Fruit fly (Drosophila melanogaster) whole organism, embryonic: ENCODE measurements around the gene Unr.

Experiments used
- Ada2b ChIP-seq: fragments of 200-800 bp; sonication (Bioruptor generic); IDR thresholded peaks from 2 replicates; pipeline ENCODE4 v1.3.6; 2022; ENCODE audit warnings: missing biosample characterization, missing genetic modification characterization
- Atf3 ChIP-seq: fragments of 200-800 bp; sonication (Bioruptor generic); optimal IDR thresholded peaks from 3 replicates; lab custom pipeline; 2016; ENCODE audit warnings: missing biosample characterization, missing genetic modification characterization
- B-H1 ChIP-seq: fragments of 200-800 bp; sonication (Bioruptor generic); IDR thresholded peaks from 3 replicates; pipeline ENCODE4 v1.3.6; 2022; ENCODE audit warnings: missing biosample characterization, missing genetic modification characterization
- CG11093 ChIP-seq: fragments of 200-800 bp; sonication (Bioruptor generic); IDR thresholded peaks from 3 replicates; pipeline ENCODE4 v1.3.6; 2022; ENCODE audit warnings: missing biosample characterization, missing genetic modification characterization
- CG13624 ChIP-seq: fragments of 200-800 bp; sonication (Bioruptor generic); optimal IDR thresholded peaks from 2 replicates; lab custom pipeline; 2016; ENCODE audit warnings: missing biosample characterization, missing genetic modification characterization
- CG15696 ChIP-seq: fragments of 200-800 bp; sonication (Bioruptor generic); optimal IDR thresholded peaks from 2 replicates; lab custom pipeline; 2019; ENCODE audit warnings: missing biosample characterization, mild to moderate bottlenecking, missing genetic modification characterization, moderate library complexity
- CG18011 ChIP-seq: fragments of 200-800 bp; sonication (Bioruptor generic); optimal IDR thresholded peaks from 2 replicates; lab custom pipeline; 2017; ENCODE audit warnings: missing biosample characterization, missing genetic modification characterization, mild to moderate bottlenecking, moderate library complexity, missing genotype
- CG18764 ChIP-seq: fragments of 200-800 bp; sonication (Bioruptor generic); optimal IDR thresholded peaks from 3 replicates; lab custom pipeline; 2016; ENCODE audit warnings: missing biosample characterization, missing genetic modification characterization
- CG30431 ChIP-seq: fragments of 200-800 bp; sonication (Bioruptor generic); optimal IDR thresholded peaks from 2 replicates; lab custom pipeline; 2017; ENCODE audit warnings: missing biosample characterization, missing genetic modification characterization
- CG32532 ChIP-seq: fragments of 200-800 bp; sonication (Bioruptor generic); IDR thresholded peaks from 2 replicates; pipeline ENCODE4 v1.3.6; 2022; ENCODE audit warnings: missing biosample characterization, missing genetic modification characterization
- CG4282 ChIP-seq: fragments of 200-800 bp; sonication (Bioruptor generic); optimal IDR thresholded peaks from 2 replicates; lab custom pipeline; 2016; ENCODE audit warnings: missing biosample characterization, missing genetic modification characterization
- CG4820 ChIP-seq: fragments of 200-800 bp; sonication (Bioruptor generic); optimal IDR thresholded peaks from 3 replicates; lab custom pipeline; 2016; ENCODE audit warnings: missing biosample characterization, missing genetic modification characterization
- CG6254 ChIP-seq: fragments of 200-800 bp; sonication (Bioruptor generic); optimal IDR thresholded peaks from 3 replicates; lab custom pipeline; 2017; ENCODE audit warnings: mild to moderate bottlenecking, missing biosample characterization, missing genetic modification reagents, missing genetic modification characterization
- CG8388 ChIP-seq: fragments of 200-800 bp; sonication (Bioruptor generic); optimal IDR thresholded peaks from 2 replicates; lab custom pipeline; 2019; ENCODE audit warnings: missing biosample characterization, mild to moderate bottlenecking, missing genetic modification characterization, moderate library complexity
- CG8944 ChIP-seq: fragments of 200-800 bp; sonication (Bioruptor generic); optimal IDR thresholded peaks from 3 replicates; lab custom pipeline; 2016; ENCODE audit warnings: missing biosample characterization, missing genetic modification characterization
- Dfd ChIP-seq, 2 experiments: fragments of >200 bp; optimal IDR thresholded peaks; 2 replicates each; lab custom pipeline; 2017; ENCODE audit warnings: missing biosample characterization in 2 of 2, missing genetic modification characterization in 2 of 2
- E2f2 ChIP-seq: fragments of 200-800 bp; sonication (Bioruptor generic); IDR thresholded peaks from 2 replicates; pipeline ENCODE4 v1.3.6; 2022; ENCODE audit warnings: missing biosample characterization, missing genetic modification characterization
- ERR ChIP-seq: fragments of 200-800 bp; sonication (Bioruptor generic); optimal IDR thresholded peaks from 2 replicates; lab custom pipeline; 2016; ENCODE audit warnings: missing biosample characterization, missing genetic modification characterization
- Hmr ChIP-seq: fragments of 200-800 bp; sonication (Bioruptor generic); optimal IDR thresholded peaks from 3 replicates; lab custom pipeline; 2017; ENCODE audit warnings: mild to moderate bottlenecking, missing biosample characterization, missing genetic modification reagents, missing genetic modification characterization
- Hsf ChIP-seq: fragments of 200-800 bp; sonication (Bioruptor generic); optimal IDR thresholded peaks from 3 replicates; lab custom pipeline; 2016; ENCODE audit warnings: missing biosample characterization, missing genetic modification characterization
- Nf-YA ChIP-seq: fragments of 200-800 bp; sonication (Bioruptor generic); IDR thresholded peaks from 2 replicates; pipeline ENCODE4 v1.3.6; 2022; ENCODE audit warnings: missing biosample characterization, missing genetic modification characterization
- Sox100B ChIP-seq: fragments of 200-800 bp; sonication (Bioruptor generic); optimal IDR thresholded peaks from 3 replicates; lab custom pipeline; 2018; ENCODE audit warnings: missing biosample characterization, mild to moderate bottlenecking, missing genetic modification characterization
- Usf ChIP-seq: fragments of 200-800 bp; sonication (Bioruptor generic); optimal IDR thresholded peaks from 2 replicates; lab custom pipeline; 2017; ENCODE audit warnings: missing genotype, missing biosample characterization, missing genetic modification characterization
- Xbp1 ChIP-seq: fragments of 200-800 bp; sonication (Bioruptor generic); optimal IDR thresholded peaks from 3 replicates; lab custom pipeline; 2016; ENCODE audit warnings: missing biosample characterization, mild to moderate bottlenecking, missing genetic modification characterization
- Xrp1 ChIP-seq: fragments of 200-800 bp; sonication (Bioruptor generic); IDR thresholded peaks from 2 replicates; pipeline ENCODE4 v1.3.6; 2022; ENCODE audit warnings: missing biosample characterization, missing genetic modification characterization
- YL-1 ChIP-seq: fragments of 200-800 bp; sonication (Bioruptor generic); optimal IDR thresholded peaks from 3 replicates; lab custom pipeline; 2017; ENCODE audit warnings: missing biosample characterization, mild to moderate bottlenecking, missing genetic modification characterization
- ab ChIP-seq: fragments of 200-800 bp; sonication (Bioruptor generic); optimal IDR thresholded peaks from 2 replicates; lab custom pipeline; 2016; ENCODE audit warnings: missing biosample characterization, missing genetic modification characterization
- ap ChIP-seq: fragments of 200-800 bp; sonication (Bioruptor generic); IDR thresholded peaks from 2 replicates; pipeline ENCODE4 v1.3.6; 2022; ENCODE audit warnings: missing biosample characterization, missing genetic modification characterization
- ash1 ChIP-seq: fragments of 200-800 bp; sonication (Bioruptor generic); optimal IDR thresholded peaks from 2 replicates; lab custom pipeline; 2018; ENCODE audit warnings: missing biosample characterization, mild to moderate bottlenecking, missing genetic modification characterization
- ato ChIP-seq: fragments of 200-800 bp; sonication (Bioruptor generic); IDR thresholded peaks from 2 replicates; pipeline ENCODE4 v1.3.6; 2022; ENCODE audit warnings: missing biosample characterization, missing genetic modification characterization; ENCODE audit not compliant: partially characterized antibody
- az2 ChIP-seq: fragments of 200-800 bp; sonication (Bioruptor generic); optimal IDR thresholded peaks from 3 replicates; lab custom pipeline; 2016; ENCODE audit warnings: missing biosample characterization, missing genetic modification characterization
- bbx ChIP-seq: fragments of 200-800 bp; sonication (Bioruptor generic); IDR thresholded peaks from 2 replicates; pipeline ENCODE4 v1.3.6; 2022; ENCODE audit warnings: missing biosample characterization, missing genetic modification characterization; ENCODE audit not compliant: partially characterized antibody
- cas ChIP-seq: fragments of 200-800 bp; sonication (Bioruptor generic); IDR thresholded peaks from 2 replicates; pipeline ENCODE4 v1.3.6; 2022; ENCODE audit warnings: missing biosample characterization, missing genetic modification characterization
- chif ChIP-seq, 2 experiments: fragments of 200-800 bp; sonication (Bioruptor generic); optimal IDR thresholded peaks; 3 replicates each; lab custom pipeline; 2016; ENCODE audit warnings: missing biosample characterization in 2 of 2, missing genetic modification characterization in 2 of 2
- ci ChIP-seq: fragments of 200-800 bp; sonication (Bioruptor generic); IDR thresholded peaks from 3 replicates; pipeline ENCODE4 v1.3.6; 2022; ENCODE audit warnings: missing biosample characterization, missing genetic modification characterization
- dmrt11E ChIP-seq: fragments of 200-800 bp; sonication (Bioruptor generic); optimal IDR thresholded peaks from 3 replicates; lab custom pipeline; 2018; ENCODE audit warnings: missing biosample characterization, mild to moderate bottlenecking, missing genetic modification characterization, moderate library complexity
- fd3F ChIP-seq: fragments of 200-800 bp; sonication (Bioruptor generic); optimal IDR thresholded peaks from 2 replicates; lab custom pipeline; 2018; ENCODE audit warnings: missing biosample characterization, mild to moderate bottlenecking, missing genetic modification characterization, moderate library complexity
- fd64A ChIP-seq: fragments of 200-800 bp; sonication (Bioruptor generic); optimal IDR thresholded peaks from 3 replicates; lab custom pipeline; 2018; ENCODE audit warnings: missing biosample characterization, mild to moderate bottlenecking, missing genetic modification characterization
- gem ChIP-seq: fragments of 200-800 bp; sonication (Bioruptor generic); optimal IDR thresholded peaks from 2 replicates; lab custom pipeline; 2019; ENCODE audit warnings: missing biosample characterization, mild to moderate bottlenecking, missing genetic modification characterization, moderate library complexity
- insv ChIP-seq, 2 experiments: fragments of 200-800 bp; sonication (Bioruptor generic); optimal IDR thresholded peaks; 3 replicates each; lab custom pipeline; 2016 to 2018; ENCODE audit warnings: missing biosample characterization in 2 of 2, missing genetic modification characterization in 2 of 2
- jigr1 ChIP-seq: fragments of 200-800 bp; sonication (Bioruptor generic); IDR thresholded peaks from 3 replicates; pipeline ENCODE4 v1.3.6; 2022; ENCODE audit warnings: missing biosample characterization, missing genetic modification characterization
- kni ChIP-seq: fragments of 200-800 bp; sonication (Bioruptor generic); optimal IDR thresholded peaks from 3 replicates; lab custom pipeline; 2017; ENCODE audit warnings: mild to moderate bottlenecking, missing biosample characterization, missing genetic modification reagents, missing genetic modification characterization
- knrl ChIP-seq: fragments of 200-800 bp; sonication (Bioruptor generic); IDR thresholded peaks from 3 replicates; pipeline ENCODE4 v1.3.6; 2022; ENCODE audit warnings: missing biosample characterization, missing genetic modification characterization; ENCODE audit not compliant: partially characterized antibody
- lilli ChIP-seq: fragments of 200-800 bp; sonication (Bioruptor generic); optimal IDR thresholded peaks from 3 replicates; lab custom pipeline; 2016; ENCODE audit warnings: missing biosample characterization, missing genetic modification characterization
- oc ChIP-seq: fragments of 200-800 bp; sonication (Bioruptor generic); optimal IDR thresholded peaks from 2 replicates; lab custom pipeline; 2018; ENCODE audit warnings: missing biosample characterization, mild to moderate bottlenecking, missing genetic modification characterization, moderate library complexity
- sens ChIP-seq: fragments of 200-800 bp; sonication (Bioruptor generic); peaks from one replicate; lab custom pipeline; 2016; ENCODE audit warnings: missing biosample characterization, missing genetic modification characterization
- sna ChIP-seq: fragments of 200-800 bp; sonication (Bioruptor generic); IDR thresholded peaks from 2 replicates; pipeline ENCODE4 v1.3.6; 2022; ENCODE audit warnings: missing biosample characterization, missing genetic modification characterization; ENCODE audit not compliant: partially characterized antibody
- ssp ChIP-seq: fragments of 200-800 bp; sonication (Bioruptor generic); IDR thresholded peaks from 2 replicates; pipeline ENCODE4 v1.3.6; 2022; ENCODE audit warnings: missing biosample characterization, missing genetic modification characterization

Unr gene

dm6 chr3L:8440771-8441549 is 1.2 kb downstream of the Unr start (continued):
- TF ChIP-seq YL-1 (GFP tag; lab: Kevin White, UChicago) (no peak), kni (GFP tag; lab: Kevin White, UChicago) (no peak), Nf-YA (GFP tag; lab: Robert Waterston, UW) (no peak)
- TF ChIP-seq, all 482 proteins: peak for 119

- TF ChIP-seq fd64A = no peak
- no peak for TF ChIP-seq CG8944 (GFP tag; lab: Kevin White, UChicago)
- TF ChIP-seq cas (GFP tag; lab: Robert Waterston, UW) = no peak
- TF ChIP-seq B-H1 (GFP tag; lab: Robert Waterston, UW) = no peak
- no peak for TF ChIP-seq CG30431 (GFP tag; lab: Kevin White, UChicago)
- TF ChIP-seq sna (GFP tag; lab: Robert Waterston, UW) = no peak
- no peak for TF ChIP-seq ERR (GFP tag; lab: Kevin White, UChicago)
- TF ChIP-seq lilli (GFP tag; lab: Kevin White, UChicago) = no peak
- no peak for TF ChIP-seq oc (tag; lab: Kevin White, UChicago)
- TF ChIP-seq CG4282 = no peak
- TF ChIP-seq gem (tag; lab: Kevin White, UChicago) = peak; percentile 53
- TF ChIP-seq Usf = no peak
- TF ChIP-seq Ada2b (GFP tag; lab: Robert Waterston, UW) = no peak
- peak; percentile 7; the same call in 1 of the 2 replicates for TF ChIP-seq Xrp1
- TF ChIP-seq ci (GFP tag; lab: Robert Waterston, UW) = no peak
- TF ChIP-seq CG18764 (GFP tag; lab: Kevin White, UChicago) = no peak
- peak; percentile 10; the same call in 1 of the 3 replicates for TF ChIP-seq CG11093
- no peak for TF ChIP-seq kni (GFP tag; lab: Kevin White, UChicago)
- peak; percentile 11 for TF ChIP-seq az2 (GFP tag; lab: Kevin White, UChicago)
- TF ChIP-seq sens (GFP tag; lab: Kevin White, UChicago) = peak; percentile 74
- no peak for TF ChIP-seq CG18011
- no peak for TF ChIP-seq Atf3 (GFP tag; lab: Kevin White, UChicago)
- no peak for TF ChIP-seq knrl
- no peak for TF ChIP-seq Xbp1 (GFP tag; lab: Kevin White, UChicago)
- no peak for TF ChIP-seq ash1 (GFP tag; lab: Kevin White, UChicago)
- no peak for TF ChIP-seq fd3F
- TF ChIP-seq dmrt11E (tag; lab: Kevin White, UChicago) = no peak
- no peak for TF ChIP-seq Hsf (GFP tag; lab: Kevin White, UChicago)
- TF ChIP-seq CG4820 (GFP tag; lab: Kevin White, UChicago) = no peak
- TF ChIP-seq CG15696 (tag; lab: Kevin White, UChicago) = no peak
- TF ChIP-seq CG6254 (GFP tag; lab: Kevin White, UChicago) = no peak
- no peak for TF ChIP-seq CG13624 (GFP tag; lab: Kevin White, UChicago)
- no peak for TF ChIP-seq Dfd (GFP tag; optimal IDR thresholded peaks at IDR 0.05; lab: Kevin White, UChicago)
- no peak for TF ChIP-seq E2f2 (GFP tag; lab: Robert Waterston, UW)
- no peak for TF ChIP-seq bbx (GFP tag; lab: Robert Waterston, UW)
- no peak for TF ChIP-seq Hmr
- TF ChIP-seq Sox100B (GFP tag; lab: Kevin White, UChicago) = no peak
- no peak for TF ChIP-seq ab (GFP tag; lab: Kevin White, UChicago)
- TF ChIP-seq insv (GFP tag; optimal IDR thresholded peaks at IDR 0.05; lab: Kevin White, UChicago) = no peak
- no peak for TF ChIP-seq ap (GFP tag; lab: Robert Waterston, UW)
- TF ChIP-seq CG8388 = no peak
- TF ChIP-seq ato = no peak
- TF ChIP-seq CG32532 = no peak
- no peak for TF ChIP-seq jigr1 (GFP tag; lab: Robert Waterston, UW)
- TF ChIP-seq chif (GFP tag; optimal IDR thresholded peaks at IDR 0.05; lab: Kevin White, UChicago) = no peak
- TF ChIP-seq ssp (GFP tag; lab: Robert Waterston, UW) = no peak
These were observed 2.1 kb downstream of the Unr start for dm6 chr3L:8440079-8440478.
